Fruit fly (Drosophila melanogaster): ENCODE results near the gene CG7342.

The CG7342 gene

DNA sequence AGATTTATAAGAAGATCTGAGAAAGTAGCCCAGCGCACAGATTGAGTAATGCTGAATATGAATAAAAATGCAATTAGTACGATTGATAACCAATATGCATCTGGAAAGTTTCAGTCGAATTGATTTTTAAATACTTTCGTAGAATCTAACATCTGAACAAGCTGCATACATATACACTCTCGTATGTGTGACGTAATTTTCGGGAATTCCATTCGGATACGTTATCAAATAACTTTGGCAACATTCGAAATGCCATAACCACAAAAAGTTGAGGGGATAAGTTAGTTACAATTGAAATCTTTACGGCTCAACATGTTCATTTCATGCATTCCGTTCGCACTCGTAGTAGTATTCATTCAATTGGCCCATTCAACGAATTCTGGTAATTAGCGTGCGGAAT, 47.5 kb downstream of the CG7342 start, which contains the start of gene CG31219:
Gene CG31219 (plus strand): TSS at position 301 of the 400 bp plus-strand sequence.
- TF ChIP-seq CG6792 (GFP tag; optimal IDR thresholded peaks at IDR 0.05) = no peak
- TF ChIP-seq net (GFP tag; optimal IDR thresholded peaks at IDR 0.05) = no peak
- TF ChIP-seq Hr38 (GFP tag; optimal IDR thresholded peaks at IDR 0.05) = no peak
- TF ChIP-seq svp (GFP tag) = no peak
- TF ChIP-seq Lpt (GFP tag; optimal IDR thresholded peaks at IDR 0.05) = no peak
- no peak for TF ChIP-seq OdsH (GFP tag; optimal IDR thresholded peaks at IDR 0.05)
- TF ChIP-seq eg (GFP tag; IDR thresholded peaks at IDR 0.05) = no peak
- no peak for TF ChIP-seq Sox15 (GFP tag; optimal IDR thresholded peaks at IDR 0.05)
- no peak for TF ChIP-seq Eip78C (GFP tag)
- no peak for TF ChIP-seq CG34406 (GFP tag; optimal IDR thresholded peaks at IDR 0.05)

Data from whole organism, prepupa.